Worm (Caenorhabditis elegans): ENCODE data around the gene glr-6.

The glr-6 gene

ce11 chrX:6792281-6793003, 48.1 kb downstream of the glr-6 start:
- TF ChIP-seq ceh-36 (tag; optimal IDR thresholded peaks at IDR 0.05) (no peak), flt-1 (GFP tag; IDR thresholded peaks at IDR 0.05) (no peak), sea-1 (GFP tag; conservative IDR thresholded peaks at IDR 0.05) (no peak), hnd-1 (tag; optimal IDR thresholded peaks at IDR 0.05) (no peak), ama-1 (optimal IDR thresholded peaks at IDR 0.05) (no peak), tbx-37 (GFP tag; conservative IDR thresholded peaks at IDR 0.05) (no peak), hmbx-1 (tag; optimal IDR thresholded peaks at IDR 0.05) (no peak)

- TF ChIP-seq sea-1 (GFP tag; conservative IDR thresholded peaks at IDR 0.05) (no peak), flt-1 (GFP tag; IDR thresholded peaks at IDR 0.05) (no peak), hmg-4 (GFP tag; optimal IDR thresholded peaks at IDR 0.05) (no peak), pes-1 (GFP tag; IDR thresholded peaks at IDR 0.05) (no peak), ceh-36 (tag; optimal IDR thresholded peaks at IDR 0.05) (no peak), F13C5.2 (tag; optimal IDR thresholded peaks at IDR 0.05) (no peak), tbx-37 (GFP tag; conservative IDR thresholded peaks at IDR 0.05) (no peak), ceh-13 (GFP tag; optimal IDR thresholded peaks at IDR 0.05) (no peak), tra-4 (tag; optimal IDR thresholded peaks at IDR 0.05) (no peak), hnd-1 (tag; optimal IDR thresholded peaks at IDR 0.05) (no peak), B0310.2 (tag; optimal IDR thresholded peaks at IDR 0.05) (no peak), tbx-11 (GFP tag; IDR thresholded peaks at IDR 0.05) (no peak), ama-1 (optimal IDR thresholded peaks at IDR 0.05) (no peak)
Observed at ce11 chrX:6790986-6791385, 49.5 kb downstream of the glr-6 start, which contains the start of gene asp-3. asp-3 (plus strand) TSS chrX:6791064.

DNA sequence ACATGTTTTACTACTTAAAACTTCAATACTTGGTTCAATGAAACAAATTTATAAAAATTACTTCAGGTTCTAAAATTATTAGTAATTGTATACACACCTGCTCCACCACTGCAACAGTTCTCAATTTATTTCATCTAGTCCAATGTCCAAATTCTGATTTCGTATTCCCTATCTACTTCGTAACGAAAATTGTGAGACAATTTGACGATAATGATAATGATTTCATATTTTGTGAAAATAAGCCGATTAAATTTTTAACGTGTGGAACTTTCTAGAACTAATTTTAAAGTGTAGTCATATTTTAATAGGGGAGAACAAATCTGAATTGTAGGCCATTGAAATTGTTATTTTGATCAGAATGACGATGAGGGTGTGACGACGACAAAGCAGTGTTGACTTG, 50.1 kb downstream of the glr-6 start:
- TF ChIP-seq flt-1 (GFP tag; IDR thresholded peaks at IDR 0.05), result no peak
- TF ChIP-seq ceh-36 (tag; optimal IDR thresholded peaks at IDR 0.05), result no peak
- no peak for TF ChIP-seq scrt-1 (GFP tag; IDR thresholded peaks at IDR 0.05)
- no peak for TF ChIP-seq sea-1 (GFP tag; conservative IDR thresholded peaks at IDR 0.05)
- no peak for TF ChIP-seq tra-4 (tag; optimal IDR thresholded peaks at IDR 0.05)
- no peak for TF ChIP-seq tbx-11 (GFP tag; IDR thresholded peaks at IDR 0.05)
- no peak for TF ChIP-seq tbx-37 (GFP tag; conservative IDR thresholded peaks at IDR 0.05)
- TF ChIP-seq hnd-1 (tag; optimal IDR thresholded peaks at IDR 0.05), result no peak
- no peak for TF ChIP-seq ama-1 (optimal IDR thresholded peaks at IDR 0.05)
- no peak for TF ChIP-seq pes-1 (GFP tag; IDR thresholded peaks at IDR 0.05)
- no peak for TF ChIP-seq ceh-13 (GFP tag; optimal IDR thresholded peaks at IDR 0.05)
- no peak for TF ChIP-seq ets-7 (tag; optimal IDR thresholded peaks at IDR 0.05)
- no peak for TF ChIP-seq hmg-4 (GFP tag; optimal IDR thresholded peaks at IDR 0.05)
- TF ChIP-seq F13C5.2 (tag; optimal IDR thresholded peaks at IDR 0.05), result no peak
- TF ChIP-seq hmbx-1 (tag; optimal IDR thresholded peaks at IDR 0.05), result no peak

DNA sequence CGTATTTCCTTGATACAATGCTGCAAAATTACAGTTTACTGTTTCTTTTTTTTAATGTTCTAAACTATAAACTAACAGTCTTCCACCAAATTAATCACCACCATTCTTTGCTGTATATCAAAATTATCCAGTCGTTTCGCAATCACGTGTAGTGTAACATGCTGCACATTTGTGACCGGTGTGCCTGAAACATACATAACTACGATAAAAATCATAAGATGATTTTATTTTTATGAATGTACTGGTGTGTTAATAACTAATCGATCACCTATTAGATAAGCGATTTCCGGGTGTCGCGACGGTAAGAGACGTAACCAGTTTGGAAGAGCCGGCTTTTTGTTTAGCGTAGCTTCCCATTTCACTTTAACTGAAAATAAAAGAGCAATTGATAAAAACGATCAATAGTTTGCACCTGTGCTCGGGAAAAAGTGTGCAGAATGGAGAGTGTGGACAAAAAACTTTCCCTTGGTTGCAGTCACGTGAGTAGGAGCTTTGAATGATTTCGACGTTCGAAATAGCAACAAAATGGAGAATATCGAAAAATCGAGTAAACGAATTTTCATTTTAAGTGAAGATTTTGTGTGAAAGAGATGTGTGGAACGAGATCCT, 51.5 kb downstream of the glr-6 start, which contains the start of gene sgca-1:
sgca-1 (minus strand) TSS at position 584 of the 609 bp plus-strand sequence.
- TF ChIP-seq sea-1 (GFP tag; conservative IDR thresholded peaks at IDR 0.05) (no peak), tbx-37 (GFP tag; conservative IDR thresholded peaks at IDR 0.05) (no peak), hmg-4 (GFP tag; optimal IDR thresholded peaks at IDR 0.05) (no peak), F13C5.2 (tag; optimal IDR thresholded peaks at IDR 0.05) (no peak), tra-4 (tag; optimal IDR thresholded peaks at IDR 0.05) (no peak), tbx-11 (GFP tag; IDR thresholded peaks at IDR 0.05) (no peak), ama-1 (optimal IDR thresholded peaks at IDR 0.05) (no peak), ceh-13 (GFP tag; optimal IDR thresholded peaks at IDR 0.05) (no peak), flt-1 (GFP tag; IDR thresholded peaks at IDR 0.05) (no peak), aly-1 (tag; optimal IDR thresholded peaks at IDR 0.05) (no peak), scrt-1 (GFP tag; IDR thresholded peaks at IDR 0.05) (no peak)

All from whole organism, early embryonic.